Fruit fly (Drosophila melanogaster): Measurements from ENCODE around the gene CG9886.

dm6 chr2L:2449665-2450064 lies 29.0 kb downstream of the CG9886 start:
- TF ChIP-seq psq (optimal IDR thresholded peaks at IDR 0.05) (no peak), usp (GFP tag; optimal IDR thresholded peaks at IDR 0.05) (no peak), CG8478 (optimal IDR thresholded peaks at IDR 0.05) (no peak), Dll (optimal IDR thresholded peaks at IDR 0.05) (no peak), EcR (GFP tag; optimal IDR thresholded peaks at IDR 0.05) (no peak), pan (optimal IDR thresholded peaks at IDR 0.05) (no peak)
